Fruit fly (Drosophila melanogaster) whole organism, embryonic: Measurements from ENCODE around the gene Ugt301D1.

ENCODE experiments used
- B-H2 ChIP-seq: fragments of 200-800 bp; sonication (Bioruptor generic); optimal IDR thresholded peaks from 2 replicates; lab custom pipeline; 2018; ENCODE audit warnings: missing biosample characterization, mild to moderate bottlenecking, missing genetic modification characterization
- BEAF-32 ChIP-seq: fragments of 200-800 bp; sonication (Bioruptor generic); optimal IDR thresholded peaks from 3 replicates; lab custom pipeline; 2017; ENCODE audit warnings: missing biosample characterization, missing genetic modification characterization, mild to moderate bottlenecking, moderate library complexity, missing genetic modification reagents
- CG11093 ChIP-seq: fragments of 200-800 bp; sonication (Bioruptor generic); IDR thresholded peaks from 3 replicates; pipeline ENCODE4 v1.3.6; 2022; ENCODE audit warnings: missing biosample characterization, missing genetic modification characterization
- CG13424 ChIP-seq: fragments of 200-800 bp; sonication (Bioruptor generic); optimal IDR thresholded peaks from 2 replicates; lab custom pipeline; 2019; ENCODE audit warnings: missing biosample characterization, mild to moderate bottlenecking, missing genetic modification characterization, moderate library complexity
- CG13775 ChIP-seq: fragments of 200-800 bp; sonication (Bioruptor generic); optimal IDR thresholded peaks from 3 replicates; lab custom pipeline; 2017; ENCODE audit warnings: missing biosample characterization, mild to moderate bottlenecking, missing genetic modification characterization
- CG1529 ChIP-seq: fragments of 200-800 bp; sonication (Bioruptor generic); optimal IDR thresholded peaks from 3 replicates; lab custom pipeline; 2018; ENCODE audit warnings: missing biosample characterization, missing genetic modification characterization
- CG15514 ChIP-seq: fragments of 200-800 bp; sonication (Bioruptor generic); optimal IDR thresholded peaks from 3 replicates; lab custom pipeline; 2017; ENCODE audit warnings: missing biosample characterization, missing genetic modification characterization, mild to moderate bottlenecking, moderate library complexity, missing genetic modification reagents
- CG17359 ChIP-seq: fragments of 200-800 bp; sonication (Bioruptor generic); optimal IDR thresholded peaks from 3 replicates; lab custom pipeline; 2018; ENCODE audit warnings: missing biosample characterization, mild to moderate bottlenecking, missing genetic modification characterization, moderate library complexity
- CG17385 ChIP-seq: fragments of 200-800 bp; sonication (Bioruptor generic); optimal IDR thresholded peaks from 3 replicates; lab custom pipeline; 2018; ENCODE audit warnings: missing biosample characterization, mild to moderate bottlenecking, missing genetic modification characterization
- CG18599 ChIP-seq: fragments of 200-800 bp; sonication (Bioruptor generic); optimal IDR thresholded peaks from 3 replicates; lab custom pipeline; 2017; ENCODE audit warnings: missing biosample characterization, missing genetic modification characterization, mild to moderate bottlenecking, moderate library complexity, missing genetic modification reagents
- CG2116 ChIP-seq: fragments of 200-800 bp; sonication (Bioruptor generic); optimal IDR thresholded peaks from 3 replicates; lab custom pipeline; 2018; ENCODE audit warnings: missing biosample characterization, mild to moderate bottlenecking, missing genetic modification characterization
- CG3065 ChIP-seq: fragments of 200-800 bp; sonication (Bioruptor generic); optimal IDR thresholded peaks from 2 replicates; lab custom pipeline; 2016; ENCODE audit warnings: missing biosample characterization, missing genetic modification characterization
- CG4328 ChIP-seq: fragments of 200-800 bp; sonication (Bioruptor generic); optimal IDR thresholded peaks from 3 replicates; lab custom pipeline; 2017; ENCODE audit warnings: missing biosample characterization, missing genetic modification reagents, missing genetic modification characterization
- CG4424 ChIP-seq: fragments of 200-800 bp; sonication (Bioruptor generic); optimal IDR thresholded peaks from 3 replicates; lab custom pipeline; 2016; ENCODE audit warnings: missing biosample characterization, missing genetic modification characterization
- CG4730 ChIP-seq: fragments of 200-800 bp; sonication (Bioruptor generic); IDR thresholded peaks from 2 replicates; pipeline ENCODE4 v1.3.6; 2022; ENCODE audit warnings: missing biosample characterization, missing genetic modification characterization
- CG6791 ChIP-seq: fragments of 200-800 bp; sonication (Bioruptor generic); IDR thresholded peaks from 3 replicates; pipeline ENCODE4 v1.3.6; 2022; ENCODE audit warnings: missing biosample characterization, missing genetic modification characterization; ENCODE audit not compliant: partially characterized antibody
- CG7556 ChIP-seq: fragments of 200-800 bp; sonication (Bioruptor generic); optimal IDR thresholded peaks from 2 replicates; lab custom pipeline; 2017; ENCODE audit warnings: missing biosample characterization, mild to moderate bottlenecking, missing genetic modification characterization
- CG7745 ChIP-seq: fragments of 200-800 bp; sonication (Bioruptor generic); optimal IDR thresholded peaks from 2 replicates; lab custom pipeline; 2018; ENCODE audit warnings: missing biosample characterization, mild to moderate bottlenecking, missing genetic modification characterization, moderate library complexity
- CG7928 ChIP-seq: fragments of 200-800 bp; sonication (Bioruptor generic); optimal IDR thresholded peaks from 2 replicates; lab custom pipeline; 2017; ENCODE audit warnings: missing biosample characterization, mild to moderate bottlenecking, missing genetic modification characterization
- CG8089 ChIP-seq: fragments of 200-800 bp; sonication (Bioruptor generic); optimal IDR thresholded peaks from 3 replicates; lab custom pipeline; 2016; ENCODE audit warnings: missing biosample characterization, missing genetic modification characterization
- CkIIα-i1 ChIP-seq: fragments of 200-800 bp; sonication (Bioruptor generic); IDR thresholded peaks from 2 replicates; pipeline ENCODE4 v1.3.6; 2022; ENCODE audit warnings: missing biosample characterization, missing genetic modification characterization
- HHEX ChIP-seq: fragments of 200-800 bp; sonication (Bioruptor generic); optimal IDR thresholded peaks from 3 replicates; lab custom pipeline; 2017; ENCODE audit warnings: missing biosample characterization, mild to moderate bottlenecking, missing genetic modification characterization, missing genetic modification reagents
- HmgZ ChIP-seq: fragments of 200-800 bp; sonication (Bioruptor generic); optimal IDR thresholded peaks from 2 replicates; lab custom pipeline; 2018; ENCODE audit warnings: missing biosample characterization, mild to moderate bottlenecking, missing genetic modification characterization
- Hr78 ChIP-seq, 2 experiments: fragments of 200-800 bp in 1 of 2; fragments of >200 bp in 1 of 2; sonication (Bioruptor generic) in 1 of 2; optimal IDR thresholded peaks; 2 replicates each; lab custom pipeline; 2017 to 2019; ENCODE audit warnings: missing biosample characterization in 2 of 2, missing genetic modification characterization in 2 of 2, mild to moderate bottlenecking in 1 of 2, moderate library complexity in 1 of 2
- Nf-YB ChIP-seq: fragments of 200-800 bp; sonication (Bioruptor generic); optimal IDR thresholded peaks from 3 replicates; lab custom pipeline; 2019; ENCODE audit warnings: missing biosample characterization, mild to moderate bottlenecking, missing genetic modification characterization, moderate library complexity
- Spps ChIP-seq: fragments of 200-800 bp; sonication (Bioruptor generic); optimal IDR thresholded peaks from 2 replicates; lab custom pipeline; 2018; ENCODE audit warnings: missing biosample characterization, mild to moderate bottlenecking, missing genetic modification characterization
- amos ChIP-seq: fragments of 200-800 bp; sonication (Bioruptor generic); IDR thresholded peaks from 2 replicates; pipeline ENCODE4 v1.3.6; 2022; ENCODE audit warnings: missing biosample characterization, missing genetic modification characterization; ENCODE audit not compliant: partially characterized antibody
- dpn ChIP-seq, 2 experiments: fragments of 200-800 bp; sonication (Bioruptor generic); optimal IDR thresholded peaks; 3 replicates each; lab custom pipeline; 2016; ENCODE audit warnings: missing biosample characterization in 2 of 2, missing genetic modification characterization in 2 of 2
- dysf ChIP-seq: fragments of 200-800 bp; sonication (Bioruptor generic); IDR thresholded peaks from 3 replicates; pipeline ENCODE4 v1.3.6; 2022; ENCODE audit warnings: missing biosample characterization, missing genetic modification characterization
- fd3F ChIP-seq: fragments of 200-800 bp; sonication (Bioruptor generic); optimal IDR thresholded peaks from 2 replicates; lab custom pipeline; 2018; ENCODE audit warnings: missing biosample characterization, mild to moderate bottlenecking, missing genetic modification characterization, moderate library complexity
- gce ChIP-seq: fragments of 200-800 bp; sonication (Bioruptor generic); IDR thresholded peaks from 3 replicates; pipeline ENCODE4 v1.3.6; 2022; ENCODE audit warnings: missing biosample characterization, missing genetic modification characterization
- jumu ChIP-seq: fragments of 200-800 bp; sonication (Bioruptor generic); optimal IDR thresholded peaks from 3 replicates; lab custom pipeline; 2016; ENCODE audit warnings: missing biosample characterization, missing genetic modification characterization
- klu ChIP-seq: fragments of 200-800 bp; sonication (Bioruptor generic); IDR thresholded peaks from 2 replicates; pipeline ENCODE4 v1.3.6; 2022; ENCODE audit warnings: missing biosample characterization, missing genetic modification characterization
- nau ChIP-seq: fragments of 200-800 bp; sonication (Bioruptor generic); optimal IDR thresholded peaks from 3 replicates; lab custom pipeline; 2017; ENCODE audit warnings: missing biosample characterization, mild to moderate bottlenecking, missing genetic modification characterization, missing genetic modification reagents
- pros ChIP-seq: fragments of 200-800 bp; sonication (Bioruptor generic); optimal IDR thresholded peaks from 3 replicates; lab custom pipeline; 2019; ENCODE audit warnings: missing biosample characterization, mild to moderate bottlenecking, missing genetic modification characterization, moderate library complexity
- sens ChIP-seq: fragments of 200-800 bp; sonication (Bioruptor generic); peaks from one replicate; lab custom pipeline; 2016; ENCODE audit warnings: missing biosample characterization, missing genetic modification characterization
- sna ChIP-seq: fragments of 200-800 bp; sonication (Bioruptor generic); IDR thresholded peaks from 2 replicates; pipeline ENCODE4 v1.3.6; 2022; ENCODE audit warnings: missing biosample characterization, missing genetic modification characterization; ENCODE audit not compliant: partially characterized antibody
- so ChIP-seq: fragments of 200-800 bp; sonication (Bioruptor generic); IDR thresholded peaks from 3 replicates; pipeline ENCODE4 v1.3.6; 2022; ENCODE audit warnings: missing biosample characterization, missing genetic modification characterization
- sug ChIP-seq: fragments of 200-800 bp; optimal IDR thresholded peaks from 2 replicates; lab custom pipeline; 2019; ENCODE audit warnings: missing biosample characterization, mild to moderate bottlenecking, missing genetic modification characterization, moderate library complexity
- tgo ChIP-seq: fragments of 200-800 bp; sonication (Bioruptor generic); IDR thresholded peaks from 3 replicates; pipeline ENCODE4 v1.3.6; 2022; ENCODE audit warnings: missing biosample characterization, missing genetic modification characterization
- tio ChIP-seq: fragments of 200-800 bp; sonication (Bioruptor generic); optimal IDR thresholded peaks from 2 replicates; lab custom pipeline; 2017; ENCODE audit warnings: missing biosample characterization, missing genetic modification characterization, inconsistent platforms
- tll ChIP-seq, 2 experiments: fragments of 200-800 bp in 1 of 2; fragments of >200 bp in 1 of 2; sonication (Bioruptor generic) in 1 of 2; optimal IDR thresholded peaks; 2 replicates each; lab custom pipeline; 2017 to 2019; ENCODE audit warnings: missing biosample characterization in 2 of 2, missing genetic modification characterization in 2 of 2, mild to moderate bottlenecking in 1 of 2, moderate library complexity in 1 of 2
- tna ChIP-seq: fragments of 200-800 bp; sonication (Bioruptor generic); IDR thresholded peaks from 2 replicates; pipeline ENCODE4 v1.3.6; 2022; ENCODE audit warnings: missing biosample characterization, missing genetic modification characterization; ENCODE audit not compliant: partially characterized antibody
- trem ChIP-seq: fragments of 200-800 bp; optimal IDR thresholded peaks from 3 replicates; lab custom pipeline; 2019; ENCODE audit warnings: missing biosample characterization, mild to moderate bottlenecking, missing genetic modification characterization, moderate library complexity
- ttk ChIP-seq: fragments of 200-800 bp; sonication (Bioruptor generic); IDR thresholded peaks from 2 replicates; pipeline ENCODE4 v2.1.2; 2022; ENCODE audit warnings: missing biosample characterization, missing genetic modification characterization
- twi ChIP-seq: fragments of 200-800 bp; optimal IDR thresholded peaks from 2 replicates; lab custom pipeline; 2019; ENCODE audit warnings: missing biosample characterization, mild to moderate bottlenecking, missing genetic modification characterization, moderate library complexity
- tx ChIP-seq: fragments of 200-800 bp; sonication (Bioruptor generic); optimal IDR thresholded peaks from 2 replicates; lab custom pipeline; 2016; ENCODE audit warnings: missing biosample characterization, missing genetic modification characterization
- vfl ChIP-seq: fragments of 200-800 bp; sonication (Bioruptor generic); optimal IDR thresholded peaks from 2 replicates; lab custom pipeline; 2016; ENCODE audit warnings: missing biosample characterization, missing genetic modification characterization
- z ChIP-seq: fragments of 200-800 bp; sonication (Bioruptor generic); IDR thresholded peaks from 3 replicates; pipeline ENCODE4 v1.3.6; 2022; ENCODE audit warnings: missing biosample characterization, missing genetic modification characterization

Gene Ugt301D1

dm6 chr2L:18557965-18558537 lies 48.7 kb downstream of the Ugt301D1 start (continued):
- peak; percentile 85 for TF ChIP-seq CG18599
- TF ChIP-seq CG7556 (GFP tag; lab: Kevin White, UChicago): peak; percentile 76
- TF ChIP-seq CG2116 (GFP tag; lab: Kevin White, UChicago): peak; percentile 17
- peak; percentile 31 for TF ChIP-seq tx
- TF ChIP-seq CG4424: peak; percentile 62
- TF ChIP-seq tll (GFP tag; optimal IDR thresholded peaks at IDR 0.05; lab: Kevin White, UChicago): no peak
- peak; percentile 57 for TF ChIP-seq tio (GFP tag; lab: Kevin White, UChicago)
- TF ChIP-seq BEAF-32 (GFP tag; lab: Kevin White, UChicago): no peak
- TF ChIP-seq tgo (GFP tag; lab: Robert Waterston, UW): peak; percentile 82
- no peak for TF ChIP-seq CG3065
- TF ChIP-seq Hr78 (GFP tag; optimal IDR thresholded peaks at IDR 0.05; lab: Kevin White, UChicago): peak in 1 of 2 experiments; percentile 59
- peak; percentile 28 for TF ChIP-seq sug (tag; lab: Kevin White, UChicago)
- TF ChIP-seq CG17359 (tag; lab: Kevin White, UChicago): peak; percentile 83
- peak; percentile 90; the same call in 2 of the 3 replicates for TF ChIP-seq dysf (GFP tag; lab: Robert Waterston, UW)
- peak; percentile 35 for TF ChIP-seq trem (tag; lab: Kevin White, UChicago)
- TF ChIP-seq CG1529 (GFP tag; lab: Kevin White, UChicago): peak; percentile 39
- TF ChIP-seq CkIIα-i1 (GFP tag; lab: Robert Waterston, UW): no peak
- peak; percentile 33 for TF ChIP-seq CG7928
- no peak for TF ChIP-seq jumu
- TF ChIP-seq vfl: peak; percentile 3
- no peak for TF ChIP-seq CG8089 (GFP tag; lab: Kevin White, UChicago)
- peak; percentile 55 for TF ChIP-seq Nf-YB (GFP tag; lab: Kevin White, UChicago)
- peak; percentile 62 for TF ChIP-seq CG15514 (GFP tag; lab: Kevin White, UChicago)
- no peak for TF ChIP-seq sna
- no peak for TF ChIP-seq gce (GFP tag; lab: Robert Waterston, UW)
- TF ChIP-seq ttk (GFP tag; lab: Robert Waterston, UW): peak; percentile 84; the same call in 1 of the 2 replicates
- peak; percentile 77 for TF ChIP-seq CG13424 (tag; lab: Kevin White, UChicago)
- peak; percentile 72 for TF ChIP-seq CG13775 (GFP tag; lab: Kevin White, UChicago)
- no peak for TF ChIP-seq Spps
- peak; percentile 81 for TF ChIP-seq HHEX (GFP tag; lab: Kevin White, UChicago)
- TF ChIP-seq sens (GFP tag; lab: Kevin White, UChicago): peak; percentile 87
- no peak for TF ChIP-seq pros (GFP tag; lab: Kevin White, UChicago)
- 0 out of 3 replicates have a peak, but pooled peaks have one; percentile 25 for TF ChIP-seq z (GFP tag; lab: Robert Waterston, UW)
- peak; percentile 61 for TF ChIP-seq fd3F
- peak; percentile 66 for TF ChIP-seq CG4730 (GFP tag; lab: Robert Waterston, UW)
- 0 out of 2 replicates have a peak, but pooled peaks have one; percentile 42 for TF ChIP-seq klu (GFP tag; lab: Robert Waterston, UW)
- no peak for TF ChIP-seq CG7745
- TF ChIP-seq nau (GFP tag; lab: Kevin White, UChicago): peak; percentile 73
- TF ChIP-seq twi (tag; lab: Kevin White, UChicago): no peak
- no peak for TF ChIP-seq CG4328 (GFP tag; lab: Kevin White, UChicago)
- no peak for TF ChIP-seq amos
- no peak for TF ChIP-seq tna
- TF ChIP-seq HmgZ (tag; lab: Kevin White, UChicago): peak; percentile 42
- peak; percentile 2 to 70 for TF ChIP-seq dpn (GFP tag; optimal IDR thresholded peaks at IDR 0.05; lab: Kevin White, UChicago)
- TF ChIP-seq CG6791 (GFP tag; lab: Robert Waterston, UW): no peak
- peak; percentile 65 for TF ChIP-seq CG17385 (GFP tag; lab: Kevin White, UChicago)
- peak; percentile 90 for TF ChIP-seq so (GFP tag; lab: Robert Waterston, UW)
- TF ChIP-seq CG11093: peak; percentile 58; the same call in 1 of the 3 replicates
- no peak for TF ChIP-seq B-H2 (GFP tag; lab: Kevin White, UChicago)
